Fruit fly (Drosophila melanogaster) whole organism, embryonic: ENCODE results near the gene tbc.

ENCODE experiments used
- ATbp ChIP-seq: fragments of 200-800 bp; sonication (Bioruptor generic); optimal IDR thresholded peaks from 2 replicates; lab custom pipeline; 2017; ENCODE audit warnings: missing biosample characterization, mild to moderate bottlenecking, missing genetic modification characterization, missing genetic modification reagents
- Atf3 ChIP-seq: fragments of 200-800 bp; sonication (Bioruptor generic); optimal IDR thresholded peaks from 3 replicates; lab custom pipeline; 2016; ENCODE audit warnings: missing biosample characterization, missing genetic modification characterization
- Bdp1 ChIP-seq: fragments of 200-800 bp; sonication (Bioruptor generic); optimal IDR thresholded peaks from 3 replicates; lab custom pipeline; 2016; ENCODE audit warnings: missing biosample characterization, missing genetic modification characterization
- C15 ChIP-seq: fragments of 200-800 bp; sonication (Bioruptor generic); IDR thresholded peaks from 3 replicates; pipeline ENCODE4 v1.3.6; 2022; ENCODE audit warnings: missing biosample characterization, missing genetic modification characterization
- CG10209 ChIP-seq: fragments of 200-800 bp; sonication (Bioruptor generic); optimal IDR thresholded peaks from 3 replicates; lab custom pipeline; 2017; ENCODE audit warnings: missing biosample characterization, mild to moderate bottlenecking, missing genetic modification characterization, missing genetic modification reagents
- CG10565 ChIP-seq: fragments of 200-800 bp; sonication (Bioruptor generic); optimal IDR thresholded peaks from 3 replicates; lab custom pipeline; 2016; ENCODE audit warnings: missing biosample characterization, mild to moderate bottlenecking, missing genetic modification characterization
- CG11696 ChIP-seq: fragments of 200-800 bp; sonication (Bioruptor generic); IDR thresholded peaks from 2 replicates; pipeline ENCODE4 v1.3.6; 2022; ENCODE audit warnings: missing biosample characterization, missing genetic modification characterization
- CG12299 ChIP-seq: fragments of 200-800 bp; sonication (Bioruptor generic); optimal IDR thresholded peaks from 2 replicates; lab custom pipeline; 2018; ENCODE audit warnings: missing biosample characterization, mild to moderate bottlenecking, missing genetic modification characterization
- CG12391 ChIP-seq: fragments of 200-800 bp; sonication (Bioruptor generic); optimal IDR thresholded peaks from 3 replicates; lab custom pipeline; 2018; ENCODE audit warnings: missing biosample characterization, mild to moderate bottlenecking, missing genetic modification characterization, moderate library complexity
- CG13123 ChIP-seq: fragments of 200-800 bp; sonication (Bioruptor generic); optimal IDR thresholded peaks from 2 replicates; lab custom pipeline; 2016; ENCODE audit warnings: missing biosample characterization, missing genetic modification characterization
- CG14014 ChIP-seq: fragments of 200-800 bp; sonication (Bioruptor generic); IDR thresholded peaks from 2 replicates; pipeline ENCODE4 v1.3.6; 2022; ENCODE audit warnings: missing biosample characterization, missing genetic modification characterization
- CG15269 ChIP-seq: fragments of 200-800 bp; sonication (Bioruptor generic); optimal IDR thresholded peaks from 2 replicates; lab custom pipeline; 2018; ENCODE audit warnings: missing biosample characterization, mild to moderate bottlenecking, missing genetic modification characterization, moderate library complexity
- CG32772 ChIP-seq: fragments of 200-800 bp; sonication (Bioruptor generic); IDR thresholded peaks from 2 replicates; pipeline ENCODE4 v1.3.6; 2022; ENCODE audit warnings: missing biosample characterization, missing genetic modification characterization
- CG34422 ChIP-seq: fragments of 200-800 bp; sonication (Bioruptor generic); IDR thresholded peaks from 3 replicates; pipeline ENCODE4 v1.3.6; 2022; ENCODE audit warnings: missing biosample characterization, missing genetic modification characterization
- CG6683 ChIP-seq: fragments of 200-800 bp; sonication (Bioruptor generic); optimal IDR thresholded peaks from 2 replicates; lab custom pipeline; 2017; ENCODE audit warnings: missing biosample characterization, mild to moderate bottlenecking, missing genetic modification characterization, missing genetic modification reagents
- CG7987 ChIP-seq: fragments of 200-800 bp; sonication (Bioruptor generic); optimal IDR thresholded peaks from 2 replicates; lab custom pipeline; 2018; ENCODE audit warnings: missing biosample characterization, mild to moderate bottlenecking, missing genetic modification characterization, moderate library complexity
- CG8359 ChIP-seq: fragments of 200-800 bp; sonication (Bioruptor generic); optimal IDR thresholded peaks from 2 replicates; lab custom pipeline; 2017; ENCODE audit warnings: missing biosample characterization, mild to moderate bottlenecking, missing genetic modification characterization, borderline replicate concordance
- CG8478 ChIP-seq: fragments of >200 bp; optimal IDR thresholded peaks from 2 replicates; lab custom pipeline; 2018
- Camta ChIP-seq: fragments of 200-800 bp; sonication (Bioruptor generic); optimal IDR thresholded peaks from 2 replicates; lab custom pipeline; 2016; ENCODE audit warnings: missing biosample characterization, missing genetic modification characterization
- Dp ChIP-seq: fragments of 200-800 bp; sonication (Bioruptor generic); optimal IDR thresholded peaks from 2 replicates; lab custom pipeline; 2018; ENCODE audit warnings: missing biosample characterization, mild to moderate bottlenecking, missing genetic modification characterization, moderate library complexity
- H2.0 ChIP-seq: fragments of 200-800 bp; sonication (Bioruptor generic); IDR thresholded peaks from 2 replicates; pipeline ENCODE4 v1.3.6; 2022; ENCODE audit warnings: missing biosample characterization, missing genetic modification characterization
- Hey ChIP-seq: fragments of 200-800 bp; sonication (Bioruptor generic); optimal IDR thresholded peaks from 3 replicates; lab custom pipeline; 2018; ENCODE audit warnings: missing biosample characterization, mild to moderate bottlenecking, missing genetic modification characterization
- Hr3 ChIP-seq: fragments of 200-800 bp; sonication (Bioruptor generic); optimal IDR thresholded peaks from 3 replicates; lab custom pipeline; 2016; ENCODE audit warnings: missing biosample characterization, missing genetic modification characterization
- Jarid2 ChIP-seq: fragments of 200-800 bp; sonication (Bioruptor generic); optimal IDR thresholded peaks from 3 replicates; lab custom pipeline; 2017; ENCODE audit warnings: mild to moderate bottlenecking, missing biosample characterization, missing genetic modification reagents, missing genetic modification characterization
- Lim3 ChIP-seq: fragments of 200-800 bp; sonication (Bioruptor generic); IDR thresholded peaks from 2 replicates; pipeline ENCODE4 v1.3.6; 2022; ENCODE audit warnings: missing biosample characterization, missing genetic modification characterization
- NC2β ChIP-seq: fragments of 200-800 bp; sonication (Bioruptor generic); optimal IDR thresholded peaks from 2 replicates; lab custom pipeline; 2016; ENCODE audit warnings: missing biosample characterization, missing genetic modification characterization
- Nf-YB ChIP-seq: fragments of 200-800 bp; sonication (Bioruptor generic); optimal IDR thresholded peaks from 3 replicates; lab custom pipeline; 2019; ENCODE audit warnings: missing biosample characterization, mild to moderate bottlenecking, missing genetic modification characterization, moderate library complexity
- Trl ChIP-seq, 3 experiments: fragments of >200 bp in 2 of 3; fragments of 200-800 bp in 1 of 3; sonication (Bioruptor generic) in 1 of 3; optimal IDR thresholded peaks; 2 replicates in 1 of 3; 3 replicates in 2 of 3; lab custom pipeline; 2016 to 2017; ENCODE audit warnings: missing biosample characterization in 1 of 3, missing genetic modification characterization in 1 of 3
- ab ChIP-seq: fragments of 200-800 bp; sonication (Bioruptor generic); optimal IDR thresholded peaks from 2 replicates; lab custom pipeline; 2016; ENCODE audit warnings: missing biosample characterization, missing genetic modification characterization
- ac ChIP-seq: fragments of 200-800 bp; sonication (Bioruptor generic); optimal IDR thresholded peaks from 3 replicates; lab custom pipeline; 2017; ENCODE audit warnings: missing biosample characterization, mild to moderate bottlenecking, missing genetic modification characterization
- bigmax ChIP-seq: fragments of 200-800 bp; sonication (Bioruptor generic); optimal IDR thresholded peaks from 2 replicates; lab custom pipeline; 2018; ENCODE audit warnings: missing biosample characterization, mild to moderate bottlenecking, missing genetic modification characterization
- br ChIP-seq: fragments of >200 bp; optimal IDR thresholded peaks from 2 replicates; lab custom pipeline; 2017
- dan ChIP-seq: fragments of 200-800 bp; sonication (Bioruptor generic); IDR thresholded peaks from 2 replicates; pipeline ENCODE4 v1.3.6; 2022; ENCODE audit warnings: missing biosample characterization, missing genetic modification characterization
- en ChIP-seq: fragments of 200-800 bp; sonication (Bioruptor generic); optimal IDR thresholded peaks from 2 replicates; lab custom pipeline; 2016; ENCODE audit warnings: missing biosample characterization, missing genetic modification characterization
- fd3F ChIP-seq: fragments of 200-800 bp; sonication (Bioruptor generic); optimal IDR thresholded peaks from 2 replicates; lab custom pipeline; 2018; ENCODE audit warnings: missing biosample characterization, mild to moderate bottlenecking, missing genetic modification characterization, moderate library complexity
- ftz-f1 ChIP-seq: fragments of 200-800 bp; sonication (Bioruptor generic); optimal IDR thresholded peaks from 2 replicates; lab custom pipeline; 2016; ENCODE audit warnings: missing biosample characterization, missing genetic modification characterization
- lab ChIP-seq: fragments of 200-800 bp; sonication (Bioruptor generic); optimal IDR thresholded peaks from 3 replicates; lab custom pipeline; 2017; ENCODE audit warnings: missing biosample characterization, missing genetic modification characterization, mild to moderate bottlenecking, moderate library complexity, missing genetic modification reagents
- lmd ChIP-seq: fragments of 200-800 bp; sonication (Bioruptor generic); IDR thresholded peaks from 2 replicates; pipeline ENCODE4 v1.3.6; 2022; ENCODE audit warnings: missing biosample characterization, missing genetic modification characterization
- luna ChIP-seq: fragments of 200-800 bp; sonication (Bioruptor generic); optimal IDR thresholded peaks from 2 replicates; lab custom pipeline; 2016; ENCODE audit warnings: missing biosample characterization, missing genetic modification characterization
- onecut ChIP-seq: fragments of 200-800 bp; sonication (Bioruptor generic); IDR thresholded peaks from 2 replicates; pipeline ENCODE4 v1.3.6; 2022; ENCODE audit warnings: missing biosample characterization, missing genetic modification characterization
- pum ChIP-seq: fragments of 200-800 bp; sonication (Bioruptor generic); optimal IDR thresholded peaks from 2 replicates; lab custom pipeline; 2016; ENCODE audit warnings: missing biosample characterization, missing genetic modification characterization
- salm ChIP-seq: fragments of 200-800 bp; sonication (Bioruptor generic); optimal IDR thresholded peaks from 2 replicates; lab custom pipeline; 2018; ENCODE audit warnings: missing biosample characterization, mild to moderate bottlenecking, missing genetic modification characterization
- sima ChIP-seq: fragments of 200-800 bp; sonication (Bioruptor generic); optimal IDR thresholded peaks from 2 replicates; lab custom pipeline; 2016; ENCODE audit warnings: missing biosample characterization, missing genetic modification characterization
- sug ChIP-seq: fragments of 200-800 bp; optimal IDR thresholded peaks from 2 replicates; lab custom pipeline; 2019; ENCODE audit warnings: missing biosample characterization, mild to moderate bottlenecking, missing genetic modification characterization, moderate library complexity
- tgo ChIP-seq: fragments of 200-800 bp; sonication (Bioruptor generic); IDR thresholded peaks from 3 replicates; pipeline ENCODE4 v1.3.6; 2022; ENCODE audit warnings: missing biosample characterization, missing genetic modification characterization
- tin ChIP-seq: fragments of 200-800 bp; sonication (Bioruptor generic); optimal IDR thresholded peaks from 3 replicates; lab custom pipeline; 2016; ENCODE audit warnings: missing biosample characterization, missing genetic modification characterization
- tna ChIP-seq: fragments of 200-800 bp; sonication (Bioruptor generic); IDR thresholded peaks from 2 replicates; pipeline ENCODE4 v1.3.6; 2022; ENCODE audit warnings: missing biosample characterization, missing genetic modification characterization; ENCODE audit not compliant: partially characterized antibody
- trh ChIP-seq: fragments of 200-800 bp; sonication (Bioruptor generic); optimal IDR thresholded peaks from 2 replicates; lab custom pipeline; 2016; ENCODE audit warnings: missing biosample characterization, missing genetic modification characterization
- twi ChIP-seq: fragments of 200-800 bp; optimal IDR thresholded peaks from 2 replicates; lab custom pipeline; 2019; ENCODE audit warnings: missing biosample characterization, mild to moderate bottlenecking, missing genetic modification characterization, moderate library complexity
- vvl ChIP-seq: fragments of 200-800 bp; sonication (Bioruptor generic); IDR thresholded peaks from 2 replicates; pipeline ENCODE4 v1.3.6; 2022; ENCODE audit warnings: missing biosample characterization, missing genetic modification characterization

The tbc gene

dm6 chrX:20429482-20430204, 19.5 kb upstream of the tbc start, which contains the start of the genes CG11710 and mal (continued):
- TF ChIP-seq Lim3 (GFP tag; lab: Robert Waterston, UW) (no peak), bigmax (GFP tag; lab: Kevin White, UChicago) (no peak), Trl (optimal IDR thresholded peaks at IDR 0.05; lab: Kevin White, UChicago) (no peak), Trl (GFP tag; optimal IDR thresholded peaks at IDR 0.05; lab: Kevin White, UChicago) (peak; percentile 63), CG34422 (GFP tag; lab: Robert Waterston, UW) (peak; percentile 77; the same call in 2 of the 3 replicates), CG7987 (GFP tag; lab: Kevin White, UChicago) (peak; percentile 47), CG13123 (GFP tag; lab: Kevin White, UChicago) (no peak), Dp (GFP tag; lab: Kevin White, UChicago) (peak; percentile 12), CG11696 (GFP tag; lab: Robert Waterston, UW) (no peak), lab (GFP tag; lab: Kevin White, UChicago) (no peak), ftz-f1 (no peak), CG14014 (GFP tag; lab: Robert Waterston, UW) (peak; percentile 79), Atf3 (GFP tag; lab: Kevin White, UChicago) (no peak), tgo (GFP tag; lab: Robert Waterston, UW) (peak; percentile 77), Camta (GFP tag; lab: Kevin White, UChicago) (peak; percentile 67), pum (GFP tag; lab: Kevin White, UChicago) (peak; percentile 26), luna (GFP tag; lab: Kevin White, UChicago) (peak; percentile 4), lmd (GFP tag; lab: Robert Waterston, UW) (peak; percentile 86), tna (peak; percentile 33; the same call in 1 of the 2 replicates), dan (GFP tag; lab: Robert Waterston, UW) (no peak), Nf-YB (peak; percentile 33), CG12391 (tag; lab: Kevin White, UChicago) (peak; percentile 70), br (lab: Kevin White, UChicago) (no peak), tin (GFP tag; lab: Kevin White, UChicago) (peak; percentile 82), ATbp (GFP tag; lab: Kevin White, UChicago) (no peak), CG12299 (peak; percentile 30), ab (GFP tag; lab: Kevin White, UChicago) (no peak), Hr3 (peak; percentile 57), sug (tag; lab: Kevin White, UChicago) (peak; percentile 81), Jarid2 (GFP tag; lab: Kevin White, UChicago) (no peak), C15 (GFP tag; lab: Robert Waterston, UW) (0 out of 3 replicates have a peak, but pooled peaks have one; percentile 37), salm (peak; percentile 9), CG8359 (GFP tag; lab: Kevin White, UChicago) (peak; percentile 58), NC2β (GFP tag; lab: Kevin White, UChicago) (peak; percentile 38), CG15269 (tag; lab: Kevin White, UChicago) (no peak), trh (GFP tag; lab: Kevin White, UChicago) (peak; percentile 48), onecut (peak; percentile 71), vvl (peak; percentile 70; the same call in 1 of the 2 replicates), en (GFP tag; lab: Kevin White, UChicago) (peak; percentile 72), CG10209 (GFP tag; lab: Kevin White, UChicago) (peak; percentile 80), twi (tag; lab: Kevin White, UChicago) (peak; percentile 61), Bdp1 (no peak), sima (GFP tag; lab: Kevin White, UChicago) (no peak), CG10565 (GFP tag; lab: Kevin White, UChicago) (no peak), CG8478 (no peak), CG6683 (GFP tag; lab: Kevin White, UChicago) (peak; percentile 70), Hey (tag; lab: Kevin White, UChicago) (no peak), H2.0 (GFP tag; lab: Robert Waterston, UW) (peak; percentile 50), ac (no peak), CG32772 (peak; percentile 68), fd3F (GFP tag; lab: Kevin White, UChicago) (peak; percentile 64)
